Worm (Caenorhabditis elegans): Measurements from ENCODE around the gene gad-1.

- TF ChIP-seq nhr-237 (tag; optimal IDR thresholded peaks at IDR 0.05) (no peak), elt-3 (tag; optimal IDR thresholded peaks at IDR 0.05) (no peak), lin-13 (tag; optimal IDR thresholded peaks at IDR 0.05) (no peak), unc-39 (tag; optimal IDR thresholded peaks at IDR 0.05) (no peak), mep-1 (tag; optimal IDR thresholded peaks at IDR 0.05) (no peak), pha-4 (tag; optimal IDR thresholded peaks at IDR 0.05) (no peak), tbx-8 (GFP tag; optimal IDR thresholded peaks at IDR 0.05) (no peak), sptf-1 (tag; optimal IDR thresholded peaks at IDR 0.05) (no peak), unc-62 (GFP tag; optimal IDR thresholded peaks at IDR 0.05) (no peak)
Measured at ce11 chrV:6464765-6465164, 31.5 kb upstream of the gad-1 start, which contains the start of gene unc-83.

Data from whole organism, mixed stage, embryonic.